Worm (Caenorhabditis elegans) whole organism, L1 larva: ENCODE data around the gene F44G4.5.

Experiments used
- C04F5.9 ChIP-seq: sonication (generic microtip); optimal IDR thresholded peaks from 2 replicates; lab custom pipeline; 2016; ENCODE audit warnings: missing genetic modification characterization, missing compliant biosample characterization
- C34B4.2 ChIP-seq: sonication (generic microtip); optimal IDR thresholded peaks from 2 replicates; lab custom pipeline; 2017; ENCODE audit warnings: mild to moderate bottlenecking, missing genetic modification characterization, missing compliant biosample characterization
- ama-1 ChIP-seq: fragments of 150-350 bp; optimal IDR thresholded peaks from 2 replicates; lab custom pipeline; 2014
- blmp-1 ChIP-seq: fragments of 150-350 bp; optimal IDR thresholded peaks from 2 replicates; lab custom pipeline; 2014; ENCODE audit warnings: missing biosample characterization, missing genetic modification characterization
- ceh-63 ChIP-seq: fragments of 200-800 bp; sonication (Bioruptor generic); optimal IDR thresholded peaks from 2 replicates; lab custom pipeline; 2018; ENCODE audit warnings: mild to moderate bottlenecking, missing genetic modification characterization, missing compliant biosample characterization
- ceh-88 ChIP-seq: fragments of 200-800 bp; sonication (Bioruptor generic); IDR thresholded peaks from 2 replicates; pipeline ENCODE4 v1.3.6; 2022; ENCODE audit warnings: missing genetic modification characterization, missing compliant biosample characterization
- ceh-90 ChIP-seq: sonication (generic microtip); optimal IDR thresholded peaks from 2 replicates; lab custom pipeline; 2016; ENCODE audit warnings: missing genetic modification characterization, missing compliant biosample characterization
- dpl-1 ChIP-seq, 3 experiments: fragments of 150-350 bp in 2 of 3; sonication (generic microtip) in 1 of 3; optimal IDR thresholded peaks; 2 replicates each; lab custom pipeline; 2014 to 2017; ENCODE audit warnings: missing biosample characterization in 3 of 3, missing genetic modification characterization in 3 of 3, missing genetic modification reagents in 3 of 3
- efl-1 ChIP-seq, 4 experiments: fragments of 150-350 bp; optimal IDR thresholded peaks in 3 of 4; peaks in 1 of 4; 1 replicate in 1 of 4; 2 replicates in 3 of 4; lab custom pipeline; 2014; ENCODE audit warnings: missing biosample characterization in 2 of 4, missing genetic modification characterization in 2 of 4, missing genetic modification reagents in 2 of 4
- efl-3 ChIP-seq: fragments of 200-800 bp; sonication (Bioruptor generic); optimal IDR thresholded peaks from 2 replicates; lab custom pipeline; 2018; ENCODE audit warnings: mild to moderate bottlenecking, missing genetic modification characterization, missing compliant biosample characterization
- egl-27 ChIP-seq, 2 experiments: fragments of 150-350 bp in 1 of 2; sonication (generic microtip); optimal IDR thresholded peaks; 3 replicates each; lab custom pipeline; 2017 to 2018; ENCODE audit warnings: missing biosample characterization in 2 of 2, missing genetic modification characterization in 2 of 2, missing genetic modification reagents in 2 of 2
- elt-2 ChIP-seq: sonication (generic microtip); optimal IDR thresholded peaks from 2 replicates; lab custom pipeline; 2016; ENCODE audit warnings: missing genetic modification characterization, mild to moderate bottlenecking, inconsistent platforms, missing compliant biosample characterization, missing genetic modification reagents
- fkh-8 ChIP-seq: sonication (generic microtip); optimal IDR thresholded peaks from 2 replicates; lab custom pipeline; 2016; ENCODE audit warnings: mild to moderate bottlenecking, missing genetic modification characterization, missing compliant biosample characterization
- fos-1 ChIP-seq: fragments of 150-350 bp; optimal IDR thresholded peaks from 2 replicates; lab custom pipeline; 2014; ENCODE audit warnings: missing biosample characterization, missing genetic modification characterization
- hlh-17 ChIP-seq: fragments of 200-800 bp; sonication (Bioruptor generic); optimal IDR thresholded peaks from 2 replicates; lab custom pipeline; 2018; ENCODE audit warnings: missing genetic modification characterization, mild to moderate bottlenecking, missing compliant biosample characterization, moderate library complexity, borderline replicate concordance
- hlh-4 ChIP-seq: sonication (generic microtip); optimal IDR thresholded peaks from 2 replicates; lab custom pipeline; 2016; ENCODE audit warnings: mild to moderate bottlenecking, missing genetic modification characterization, missing compliant biosample characterization
- hpl-2 ChIP-seq: fragments of 150-350 bp; optimal IDR thresholded peaks from 2 replicates; lab custom pipeline; 2014; ENCODE audit warnings: missing biosample characterization, missing genetic modification reagents, missing genetic modification characterization
- jun-1 ChIP-seq: fragments of 150-350 bp; optimal IDR thresholded peaks from 2 replicates; lab custom pipeline; 2014; ENCODE audit warnings: missing biosample characterization, missing genetic modification reagents, missing genetic modification characterization
- lin-15B ChIP-seq: fragments of 150-350 bp; sonication (generic microtip); optimal IDR thresholded peaks from 3 replicates; lab custom pipeline; 2014; ENCODE audit warnings: missing biosample characterization, missing genetic modification characterization
- lin-35 ChIP-seq, 2 experiments: fragments of 150-350 bp; optimal IDR thresholded peaks; 2 replicates each; lab custom pipeline; 2014; ENCODE audit warnings: missing biosample characterization in 2 of 2, missing genetic modification characterization in 2 of 2, missing genetic modification reagents in 2 of 2
- mep-1 ChIP-seq: fragments of 150-350 bp; optimal IDR thresholded peaks from 2 replicates; lab custom pipeline; 2014; ENCODE audit warnings: missing biosample characterization, missing genetic modification characterization
- nhr-12 ChIP-seq: sonication (generic microtip); optimal IDR thresholded peaks from 2 replicates; lab custom pipeline; 2017; ENCODE audit warnings: missing biosample characterization, missing genetic modification characterization
- nhr-237 ChIP-seq: fragments of 150-350 bp; optimal IDR thresholded peaks from 2 replicates; lab custom pipeline; 2014; ENCODE audit warnings: missing biosample characterization, missing genetic modification characterization
- nhr-28 ChIP-seq: fragments of 150-350 bp; optimal IDR thresholded peaks from 2 replicates; lab custom pipeline; 2014; ENCODE audit warnings: missing biosample characterization, missing genetic modification characterization
- nhr-71 ChIP-seq: sonication (generic microtip); optimal IDR thresholded peaks from 2 replicates; lab custom pipeline; 2016; ENCODE audit warnings: mild to moderate bottlenecking, missing genetic modification characterization, moderate library complexity, missing compliant biosample characterization
- nhr-76 ChIP-seq: sonication (generic microtip); optimal IDR thresholded peaks from 2 replicates; lab custom pipeline; 2017; ENCODE audit warnings: missing biosample characterization, missing genetic modification characterization
- nhr-77 ChIP-seq: fragments of 150-350 bp; optimal IDR thresholded peaks from 2 replicates; lab custom pipeline; 2014; ENCODE audit warnings: missing biosample characterization, missing genetic modification characterization
- nhr-90 ChIP-seq: sonication (generic microtip); optimal IDR thresholded peaks from 2 replicates; lab custom pipeline; 2016; ENCODE audit warnings: mild to moderate bottlenecking, missing genetic modification characterization, missing compliant biosample characterization; ENCODE audit not compliant: poor library complexity
- snpc-4 ChIP-seq: fragments of 150-350 bp; optimal IDR thresholded peaks from 2 replicates; lab custom pipeline; 2014; ENCODE audit warnings: missing biosample characterization, missing genetic modification characterization
- snu-23 ChIP-seq: sonication (generic microtip); optimal IDR thresholded peaks from 2 replicates; lab custom pipeline; 2016; ENCODE audit warnings: missing genetic modification characterization, missing compliant biosample characterization
- sox-4 ChIP-seq: sonication (generic microtip); optimal IDR thresholded peaks from 2 replicates; lab custom pipeline; 2016; ENCODE audit warnings: missing genetic modification characterization, missing compliant biosample characterization
- sptf-1 ChIP-seq: fragments of 150-350 bp; optimal IDR thresholded peaks from 2 replicates; lab custom pipeline; 2014; ENCODE audit warnings: missing biosample characterization, missing genetic modification characterization
- unc-30 ChIP-seq: sonication (generic microtip); optimal IDR thresholded peaks from 2 replicates; lab custom pipeline; 2017; ENCODE audit warnings: missing biosample characterization, missing genetic modification characterization
- unc-86 ChIP-seq: sonication (generic microtip); optimal IDR thresholded peaks from 2 replicates; lab custom pipeline; 2016; ENCODE audit warnings: missing genetic modification characterization, missing compliant biosample characterization
- unc-98 ChIP-seq: fragments of 200-800 bp; sonication (Bioruptor generic); IDR thresholded peaks from 2 replicates; pipeline ENCODE4 v1.3.6; 2022; ENCODE audit warnings: missing genetic modification characterization, missing compliant biosample characterization
- vab-15 ChIP-seq: sonication (generic microtip); optimal IDR thresholded peaks from 2 replicates; lab custom pipeline; 2017; ENCODE audit warnings: missing genotype, mild to moderate bottlenecking, missing genetic modification characterization, missing compliant biosample characterization
- xbp-1 ChIP-seq: sonication (generic microtip); optimal IDR thresholded peaks from 2 replicates; lab custom pipeline; 2016; ENCODE audit warnings: missing genetic modification characterization, missing compliant biosample characterization
- zag-1 ChIP-seq: fragments of 150-350 bp; optimal IDR thresholded peaks from 2 replicates; lab custom pipeline; 2014; ENCODE audit warnings: missing biosample characterization, missing genetic modification characterization
- zip-4 ChIP-seq: fragments of 200-800 bp; sonication (Bioruptor generic); optimal IDR thresholded peaks from 2 replicates; lab custom pipeline; 2018; ENCODE audit warnings: mild to moderate bottlenecking, missing genetic modification characterization, moderate library complexity, missing compliant biosample characterization
- ztf-4 ChIP-seq: fragments of 150-350 bp; optimal IDR thresholded peaks from 2 replicates; lab custom pipeline; 2014; ENCODE audit warnings: missing biosample characterization, missing genetic modification characterization

Gene F44G4.5

ce11 chrII:8991602-8992001, 8.6 kb downstream of the F44G4.5 start:
- TF ChIP-seq sptf-1 (tag; lab: Kevin White, UChicago) (no peak), efl-1 (optimal IDR thresholded peaks at IDR 0.05; lab: Kevin White, UChicago) (no peak), efl-1 (GFP tag; optimal IDR thresholded peaks at IDR 0.05 in 1 of 2; lab: Kevin White, UChicago) (peak in 1 of 2 experiments; percentile 49), lin-35 (GFP tag; optimal IDR thresholded peaks at IDR 0.05; lab: Kevin White, UChicago) (peak in 1 of 2 experiments; percentile 31)

- TF ChIP-seq nhr-76 (tag; lab: Kevin White, UChicago) = no peak
- TF ChIP-seq nhr-12 (tag; lab: Kevin White, UChicago) = no peak
- TF ChIP-seq xbp-1 (tag; lab: Kevin White, UChicago) = no peak
- TF ChIP-seq elt-2 (tag; lab: Kevin White, UChicago) = peak; percentile 19
- TF ChIP-seq hpl-2 (GFP tag; lab: Kevin White, UChicago) = peak; percentile 1
- TF ChIP-seq nhr-71 (tag; lab: Kevin White, UChicago) = no peak
- TF ChIP-seq zip-4 = no peak
- TF ChIP-seq nhr-28 (tag; lab: Kevin White, UChicago) = no peak
- TF ChIP-seq ceh-88 (GFP tag; lab: Robert Waterston, UW) = no peak
- TF ChIP-seq sox-4 (tag; lab: Kevin White, UChicago) = no peak
- peak in 1 of 2 experiments; percentile 20 for TF ChIP-seq lin-35 (GFP tag; optimal IDR thresholded peaks at IDR 0.05; lab: Kevin White, UChicago)
- no peak for TF ChIP-seq fos-1
- TF ChIP-seq unc-86 = no peak
- TF ChIP-seq snu-23 = no peak
- TF ChIP-seq unc-98 (GFP tag; lab: Robert Waterston, UW) = no peak
- TF ChIP-seq lin-15B (tag; lab: Kevin White, UChicago) = no peak
- TF ChIP-seq C04F5.9 (tag; lab: Kevin White, UChicago) = no peak
- no peak for TF ChIP-seq ceh-90 (tag; lab: Kevin White, UChicago)
- TF ChIP-seq, all 84 proteins: peak for 3
Observed at ce11 chrII:8990267-8990666, 10.0 kb downstream of the F44G4.5 start.

- no peak for TF ChIP-seq snu-23
Observed at ce11 chrII:8989444-8989843, 10.8 kb downstream of the F44G4.5 start, which contains the start of gene C18E9.9. Gene C18E9.9 (minus strand): TSS chrII:8989544.

ce11 chrII:8987962-8988361, 12.3 kb downstream of the F44G4.5 start, which contains the start of gene C18E9.8:
Gene C18E9.8 (minus strand): TSS chrII:8988062.
- TF ChIP-seq ceh-90 (tag; lab: Kevin White, UChicago) = no peak
- TF ChIP-seq ceh-88 (GFP tag; lab: Robert Waterston, UW) = no peak
- peak in 1 of 2 experiments; percentile 9 for TF ChIP-seq lin-35 (GFP tag; optimal IDR thresholded peaks at IDR 0.05; lab: Kevin White, UChicago)
- no peak for TF ChIP-seq blmp-1 (tag; lab: Kevin White, UChicago)
- no peak for TF ChIP-seq fkh-8 (tag; lab: Kevin White, UChicago)
- no peak for TF ChIP-seq nhr-77 (tag; lab: Kevin White, UChicago)
- no peak for TF ChIP-seq nhr-237 (tag; lab: Kevin White, UChicago)
- TF ChIP-seq C34B4.2 (tag; lab: Kevin White, UChicago) = no peak
- TF ChIP-seq hpl-2 (GFP tag; lab: Kevin White, UChicago) = no peak
- no peak for TF ChIP-seq zag-1 (tag; lab: Kevin White, UChicago)
- TF ChIP-seq ama-1 (lab: Kevin White, UChicago) = peak; percentile 32
- TF ChIP-seq nhr-28 (tag; lab: Kevin White, UChicago) = no peak

ce11 chrII:8982683-8983082, 17.5 kb downstream of the F44G4.5 start, which contains the start of gene C18E9.7:
Gene C18E9.7 (minus strand): TSS chrII:8982783.
- no peak for TF ChIP-seq efl-3 (GFP tag; lab: Kevin White, UChicago)
- TF ChIP-seq dpl-1 (GFP tag; optimal IDR thresholded peaks at IDR 0.05; lab: Kevin White, UChicago) = no peak
- no peak for TF ChIP-seq egl-27 (tag; optimal IDR thresholded peaks at IDR 0.05; lab: Kevin White, UChicago)
- TF ChIP-seq nhr-71 (tag; lab: Kevin White, UChicago) = no peak
- TF ChIP-seq ceh-63 (GFP tag; lab: Kevin White, UChicago) = no peak
- no peak for TF ChIP-seq jun-1 (tag; lab: Kevin White, UChicago)
- TF ChIP-seq zag-1 (tag; lab: Kevin White, UChicago) = no peak
- no peak for TF ChIP-seq unc-30 (tag; lab: Kevin White, UChicago)
- no peak for TF ChIP-seq hlh-4 (tag; lab: Kevin White, UChicago)
- TF ChIP-seq hlh-17 = no peak
- TF ChIP-seq vab-15 (tag; lab: Kevin White, UChicago) = no peak
- TF ChIP-seq ceh-88 (GFP tag; lab: Robert Waterston, UW) = no peak
- no peak for TF ChIP-seq nhr-77 (tag; lab: Kevin White, UChicago)
- TF ChIP-seq mep-1 (tag; lab: Kevin White, UChicago) = no peak
- TF ChIP-seq nhr-90 (tag; lab: Kevin White, UChicago) = no peak
- no peak for TF ChIP-seq snpc-4
- TF ChIP-seq ztf-4 (tag; lab: Kevin White, UChicago) = no peak
